Fruit fly (Drosophila melanogaster): Measurements from ENCODE around the gene CG12729.

CG12729 gene

dm6 chrX:5847544-5847943, 2.5 kb downstream of the CG12729 start (continued):
- peak; percentile 18; the same call in 1 of the 2 replicates for TF ChIP-seq onecut (GFP tag; IDR thresholded peaks at IDR 0.05)
- TF ChIP-seq NfI (GFP tag; optimal IDR thresholded peaks at IDR 0.05): peak; percentile 11
- peak in 1 of 2 experiments; percentile 32 for TF ChIP-seq Hr51 (GFP tag; optimal IDR thresholded peaks at IDR 0.05)
- TF ChIP-seq E2f2 (GFP tag; IDR thresholded peaks at IDR 0.05): 0 out of 2 replicates have a peak, but pooled peaks have one; percentile 8
- TF ChIP-seq Hand (GFP tag; optimal IDR thresholded peaks at IDR 0.05): peak; percentile 24
- no peak for TF ChIP-seq pan (optimal IDR thresholded peaks at IDR 0.05)
- TF ChIP-seq pan (GFP tag; optimal IDR thresholded peaks at IDR 0.05 in 1 of 2, IDR thresholded peaks at IDR 0.05 in 1 of 2): peak in 1 of 2 experiments; percentile 51
- TF ChIP-seq CG12391 (tag; optimal IDR thresholded peaks at IDR 0.05): peak; percentile 6
- peak; percentile 16; the same call in 1 of the 2 replicates for TF ChIP-seq NFAT (GFP tag; IDR thresholded peaks at IDR 0.05)
- no peak for TF ChIP-seq tll (GFP tag; optimal IDR thresholded peaks at IDR 0.05)
- TF ChIP-seq CG7839 (tag; optimal IDR thresholded peaks at IDR 0.05): peak; percentile 57
- TF ChIP-seq CG7556 (GFP tag; optimal IDR thresholded peaks at IDR 0.05): peak; percentile 22
- no peak for TF ChIP-seq CG6791 (GFP tag; IDR thresholded peaks at IDR 0.05; ENCODE audit: partially characterized antibody)
- peak; percentile 44; the same call in 1 of the 2 replicates for TF ChIP-seq CG4730 (GFP tag; IDR thresholded peaks at IDR 0.05)
- peak; percentile 5 for TF ChIP-seq nmo (GFP tag; optimal IDR thresholded peaks at IDR 0.05)
- no peak for TF ChIP-seq CG4617 (GFP tag; optimal IDR thresholded peaks at IDR 0.05; ENCODE audit: borderline replicate concordance)
- TF ChIP-seq CG3847 (GFP tag; IDR thresholded peaks at IDR 0.05): peak; percentile 16; the same call in 1 of the 2 replicates
- TF ChIP-seq CG9817 (tag; optimal IDR thresholded peaks at IDR 0.05): peak; percentile 11
- peak; percentile 0 for TF ChIP-seq CG9727 (GFP tag; optimal IDR thresholded peaks at IDR 0.05)
- peak; percentile 10 for TF ChIP-seq CG12659 (GFP tag; optimal IDR thresholded peaks at IDR 0.05)
- TF ChIP-seq sisA (GFP tag; IDR thresholded peaks at IDR 0.05): peak; percentile 30; the same call in 1 of the 2 replicates
- peak; percentile 43; the same call in 1 of the 3 replicates for TF ChIP-seq zfh1 (GFP tag; IDR thresholded peaks at IDR 0.05)
- peak; percentile 56 for TF ChIP-seq CG2120 (GFP tag; optimal IDR thresholded peaks at IDR 0.05)
- peak; percentile 34; the same call in 2 of the 3 replicates for TF ChIP-seq Optix (GFP tag; IDR thresholded peaks at IDR 0.05)
- no peak for TF ChIP-seq ftz-f1 (GFP tag; optimal IDR thresholded peaks at IDR 0.05)
- peak; percentile 32; the same call in 1 of the 2 replicates for TF ChIP-seq CG6689 (GFP tag; IDR thresholded peaks at IDR 0.05)
- peak; percentile 34; the same call in 1 of the 3 replicates for TF ChIP-seq tgo (GFP tag; IDR thresholded peaks at IDR 0.05)
- TF ChIP-seq ci (GFP tag; IDR thresholded peaks at IDR 0.05): peak; percentile 64; the same call in 2 of the 3 replicates
- TF ChIP-seq CG10209 (GFP tag; optimal IDR thresholded peaks at IDR 0.05): no peak
- TF ChIP-seq lmd (GFP tag; IDR thresholded peaks at IDR 0.05): peak; percentile 46
- peak; percentile 9 for TF ChIP-seq phol (tag; optimal IDR thresholded peaks at IDR 0.05)
- TF ChIP-seq CG11093 (GFP tag; IDR thresholded peaks at IDR 0.05): no peak
- no peak for TF ChIP-seq CG18262 (tag; optimal IDR thresholded peaks at IDR 0.05)
- peak; percentile 60 for TF ChIP-seq CG12769 (tag; optimal IDR thresholded peaks at IDR 0.05)
- 0 out of 3 replicates have a peak, but pooled peaks have one; percentile 36 for TF ChIP-seq ken (GFP tag; IDR thresholded peaks at IDR 0.05)
- TF ChIP-seq shn (GFP tag; optimal IDR thresholded peaks at IDR 0.05): no peak
- peak; percentile 36 for TF ChIP-seq CG17359 (tag; optimal IDR thresholded peaks at IDR 0.05)
- peak; percentile 3 for TF ChIP-seq jumu (GFP tag; optimal IDR thresholded peaks at IDR 0.05)
- TF ChIP-seq pnt (GFP tag; optimal IDR thresholded peaks at IDR 0.05): peak; percentile 6
- TF ChIP-seq cg (GFP tag; optimal IDR thresholded peaks at IDR 0.05): peak; percentile 2
- TF ChIP-seq unpg (GFP tag; optimal IDR thresholded peaks at IDR 0.05): peak; percentile 5
- peak; percentile 12 for TF ChIP-seq ATbp (GFP tag; optimal IDR thresholded peaks at IDR 0.05)
- TF ChIP-seq dysf (GFP tag; IDR thresholded peaks at IDR 0.05): peak; percentile 58; the same call in 2 of the 3 replicates
- peak; percentile 63 for TF ChIP-seq sob (GFP tag; IDR thresholded peaks at IDR 0.05)
- 0 out of 2 replicates have a peak, but pooled peaks have one; percentile 25 for TF ChIP-seq CG11085 (GFP tag; IDR thresholded peaks at IDR 0.05)
- no peak for TF ChIP-seq CG13624 (GFP tag; optimal IDR thresholded peaks at IDR 0.05)
- TF ChIP-seq Med (GFP tag): peak; percentile 78
- no peak for TF ChIP-seq chn (GFP tag; optimal IDR thresholded peaks at IDR 0.05)
- TF ChIP-seq Hsf (GFP tag; optimal IDR thresholded peaks at IDR 0.05): peak; percentile 36
- peak; percentile 12; the same call in 1 of the 2 replicates for TF ChIP-seq vvl (GFP tag; IDR thresholded peaks at IDR 0.05)
